Worm (Caenorhabditis elegans) whole organism, L1 larva: ENCODE measurements around the gene srv-27.

Source experiments
- C04F5.9 ChIP-seq: sonication (generic microtip); optimal IDR thresholded peaks from 2 replicates; lab custom pipeline; 2016; ENCODE audit warnings: missing genetic modification characterization, missing compliant biosample characterization
- C16A3.4 ChIP-seq: fragments of 150-350 bp; optimal IDR thresholded peaks from 2 replicates; lab custom pipeline; 2014; ENCODE audit warnings: missing biosample characterization, missing genetic modification characterization
- C34B4.2 ChIP-seq: sonication (generic microtip); optimal IDR thresholded peaks from 2 replicates; lab custom pipeline; 2017; ENCODE audit warnings: mild to moderate bottlenecking, missing genetic modification characterization, missing compliant biosample characterization
- F16B12.6 ChIP-seq: fragments of 150-350 bp; optimal IDR thresholded peaks from 2 replicates; lab custom pipeline; 2014; ENCODE audit warnings: missing biosample characterization, missing genetic modification characterization
- aha-1 ChIP-seq: fragments of 150-350 bp; optimal IDR thresholded peaks from 2 replicates; lab custom pipeline; 2014; ENCODE audit warnings: missing biosample characterization, missing genetic modification characterization
- aly-2 ChIP-seq: fragments of 150-350 bp; optimal IDR thresholded peaks from 2 replicates; lab custom pipeline; 2014; ENCODE audit warnings: missing biosample characterization, missing genetic modification characterization
- ama-1 ChIP-seq: fragments of 150-350 bp; optimal IDR thresholded peaks from 2 replicates; lab custom pipeline; 2014
- blmp-1 ChIP-seq: fragments of 150-350 bp; optimal IDR thresholded peaks from 2 replicates; lab custom pipeline; 2014; ENCODE audit warnings: missing biosample characterization, missing genetic modification characterization
- ceh-8 ChIP-seq: fragments of 200-800 bp; sonication (Bioruptor generic); optimal IDR thresholded peaks from 2 replicates; lab custom pipeline; 2018; ENCODE audit warnings: mild to moderate bottlenecking, missing genetic modification characterization, moderate library complexity, missing compliant biosample characterization
- ceh-88 ChIP-seq: fragments of 200-800 bp; sonication (Bioruptor generic); IDR thresholded peaks from 2 replicates; pipeline ENCODE4 v1.3.6; 2022; ENCODE audit warnings: missing genetic modification characterization, missing compliant biosample characterization
- ceh-90 ChIP-seq: sonication (generic microtip); optimal IDR thresholded peaks from 2 replicates; lab custom pipeline; 2016; ENCODE audit warnings: missing genetic modification characterization, missing compliant biosample characterization
- ces-1 ChIP-seq: fragments of 150-350 bp; optimal IDR thresholded peaks from 2 replicates; lab custom pipeline; 2014; ENCODE audit warnings: missing biosample characterization, missing genetic modification reagents, missing genetic modification characterization
- dpl-1 ChIP-seq, 3 experiments: fragments of 150-350 bp in 2 of 3; sonication (generic microtip) in 1 of 3; optimal IDR thresholded peaks; 2 replicates each; lab custom pipeline; 2014 to 2017; ENCODE audit warnings: missing biosample characterization in 3 of 3, missing genetic modification characterization in 3 of 3, missing genetic modification reagents in 3 of 3
- dsc-1 ChIP-seq: sonication (generic microtip); optimal IDR thresholded peaks from 2 replicates; lab custom pipeline; 2016; ENCODE audit warnings: mild to moderate bottlenecking, missing genetic modification characterization, missing compliant biosample characterization
- elt-2 ChIP-seq: sonication (generic microtip); optimal IDR thresholded peaks from 2 replicates; lab custom pipeline; 2016; ENCODE audit warnings: missing genetic modification characterization, mild to moderate bottlenecking, inconsistent platforms, missing compliant biosample characterization, missing genetic modification reagents
- ets-5 ChIP-seq: fragments of 200-800 bp; sonication (Bioruptor generic); IDR thresholded peaks from 2 replicates; pipeline ENCODE4 v1.3.6; 2022; ENCODE audit warnings: missing genetic modification characterization, missing compliant biosample characterization
- fkh-4 ChIP-seq: sonication (generic microtip); optimal IDR thresholded peaks from 2 replicates; lab custom pipeline; 2016; ENCODE audit warnings: missing compliant biosample characterization, missing genetic modification characterization, borderline replicate concordance
- fkh-8 ChIP-seq: sonication (generic microtip); optimal IDR thresholded peaks from 2 replicates; lab custom pipeline; 2016; ENCODE audit warnings: mild to moderate bottlenecking, missing genetic modification characterization, missing compliant biosample characterization
- fos-1 ChIP-seq: fragments of 150-350 bp; optimal IDR thresholded peaks from 2 replicates; lab custom pipeline; 2014; ENCODE audit warnings: missing biosample characterization, missing genetic modification characterization
- hlh-4 ChIP-seq: sonication (generic microtip); optimal IDR thresholded peaks from 2 replicates; lab custom pipeline; 2016; ENCODE audit warnings: mild to moderate bottlenecking, missing genetic modification characterization, missing compliant biosample characterization
- irx-1 ChIP-seq: sonication (generic microtip); optimal IDR thresholded peaks from 2 replicates; lab custom pipeline; 2016; ENCODE audit warnings: missing genetic modification characterization, missing compliant biosample characterization
- isw-1 ChIP-seq: fragments of 200-800 bp; sonication (Bioruptor generic); IDR thresholded peaks from 2 replicates; pipeline ENCODE4 v1.3.6; 2022; ENCODE audit warnings: missing genetic modification characterization, missing compliant biosample characterization
- lin-14 ChIP-seq: fragments of 200-800 bp; sonication (Bioruptor generic); optimal IDR thresholded peaks from 2 replicates; lab custom pipeline; 2018; ENCODE audit warnings: mild to moderate bottlenecking, missing genetic modification characterization, moderate library complexity, missing compliant biosample characterization
- lin-15B ChIP-seq: fragments of 150-350 bp; sonication (generic microtip); optimal IDR thresholded peaks from 3 replicates; lab custom pipeline; 2014; ENCODE audit warnings: missing biosample characterization, missing genetic modification characterization
- lin-35 ChIP-seq, 2 experiments: fragments of 150-350 bp; optimal IDR thresholded peaks; 2 replicates each; lab custom pipeline; 2014; ENCODE audit warnings: missing biosample characterization in 2 of 2, missing genetic modification characterization in 2 of 2, missing genetic modification reagents in 2 of 2
- lir-3 ChIP-seq: sonication (generic microtip); optimal IDR thresholded peaks from 2 replicates; lab custom pipeline; 2016; ENCODE audit warnings: mild to moderate bottlenecking, missing genetic modification characterization, moderate library complexity, missing compliant biosample characterization; ENCODE audit not compliant: poor library complexity
- lsy-2 ChIP-seq, 2 experiments: fragments of 150-350 bp; optimal IDR thresholded peaks; 2 replicates each; lab custom pipeline; 2014; ENCODE audit warnings: missing biosample characterization in 2 of 2, missing genetic modification characterization in 2 of 2
- mab-9 ChIP-seq: fragments of 200-800 bp; sonication (Bioruptor generic); IDR thresholded peaks from 2 replicates; pipeline ENCODE4 v1.3.6; 2022; ENCODE audit warnings: missing genetic modification reagents, missing genetic modification characterization, missing compliant biosample characterization
- mdl-1 ChIP-seq, 2 experiments: fragments of 150-350 bp; optimal IDR thresholded peaks; 2 replicates each; lab custom pipeline; 2014 to 2017; ENCODE audit warnings: missing biosample characterization in 2 of 2, missing genetic modification characterization in 2 of 2, inconsistent platforms in 1 of 2
- mef-2 ChIP-seq: fragments of 150-350 bp; optimal IDR thresholded peaks from 2 replicates; lab custom pipeline; 2014; ENCODE audit warnings: missing biosample characterization, missing genetic modification characterization
- mep-1 ChIP-seq: fragments of 150-350 bp; optimal IDR thresholded peaks from 2 replicates; lab custom pipeline; 2014; ENCODE audit warnings: missing biosample characterization, missing genetic modification characterization
- nhr-11 ChIP-seq: fragments of 150-350 bp; optimal IDR thresholded peaks from 2 replicates; lab custom pipeline; 2014; ENCODE audit warnings: missing biosample characterization, missing genetic modification characterization
- nhr-12 ChIP-seq: sonication (generic microtip); optimal IDR thresholded peaks from 2 replicates; lab custom pipeline; 2017; ENCODE audit warnings: missing biosample characterization, missing genetic modification characterization
- nhr-28 ChIP-seq: fragments of 150-350 bp; optimal IDR thresholded peaks from 2 replicates; lab custom pipeline; 2014; ENCODE audit warnings: missing biosample characterization, missing genetic modification characterization
- nhr-47 ChIP-seq: sonication (generic microtip); optimal IDR thresholded peaks from 2 replicates; lab custom pipeline; 2016; ENCODE audit warnings: mild to moderate bottlenecking, missing genetic modification characterization, moderate library complexity, missing compliant biosample characterization
- nhr-71 ChIP-seq: sonication (generic microtip); optimal IDR thresholded peaks from 2 replicates; lab custom pipeline; 2016; ENCODE audit warnings: mild to moderate bottlenecking, missing genetic modification characterization, moderate library complexity, missing compliant biosample characterization
- nhr-84 ChIP-seq: sonication (generic microtip); optimal IDR thresholded peaks from 2 replicates; lab custom pipeline; 2017; ENCODE audit warnings: missing biosample characterization, missing genetic modification characterization
- nhr-85 ChIP-seq: sonication (generic microtip); peaks from one replicate; lab custom pipeline; 2016; ENCODE audit warnings: missing genetic modification characterization, inconsistent platforms, missing compliant biosample characterization
- nhr-90 ChIP-seq: sonication (generic microtip); optimal IDR thresholded peaks from 2 replicates; lab custom pipeline; 2016; ENCODE audit warnings: mild to moderate bottlenecking, missing genetic modification characterization, missing compliant biosample characterization; ENCODE audit not compliant: poor library complexity
- pag-3 ChIP-seq: sonication (generic microtip); optimal IDR thresholded peaks from 2 replicates; lab custom pipeline; 2017; ENCODE audit warnings: missing genetic modification characterization, mild to moderate bottlenecking, missing compliant biosample characterization, antibody characterized with exemption, borderline replicate concordance; ENCODE audit not compliant: insufficient read depth
- pqm-1 ChIP-seq: sonication (generic microtip); optimal IDR thresholded peaks from 3 replicates; lab custom pipeline; 2017; ENCODE audit warnings: missing biosample characterization, missing genetic modification characterization
- snpc-4 ChIP-seq: fragments of 150-350 bp; optimal IDR thresholded peaks from 2 replicates; lab custom pipeline; 2014; ENCODE audit warnings: missing biosample characterization, missing genetic modification characterization
- snu-23 ChIP-seq: sonication (generic microtip); optimal IDR thresholded peaks from 2 replicates; lab custom pipeline; 2016; ENCODE audit warnings: missing genetic modification characterization, missing compliant biosample characterization
- sox-4 ChIP-seq: sonication (generic microtip); optimal IDR thresholded peaks from 2 replicates; lab custom pipeline; 2016; ENCODE audit warnings: missing genetic modification characterization, missing compliant biosample characterization
- sptf-1 ChIP-seq: fragments of 150-350 bp; optimal IDR thresholded peaks from 2 replicates; lab custom pipeline; 2014; ENCODE audit warnings: missing biosample characterization, missing genetic modification characterization
- sup-37 ChIP-seq: fragments of 200-800 bp; sonication (Bioruptor generic); optimal IDR thresholded peaks from 2 replicates; lab custom pipeline; 2018; ENCODE audit warnings: mild to moderate bottlenecking, missing genetic modification characterization, missing compliant biosample characterization
- swsn-7 ChIP-seq: sonication (generic microtip); optimal IDR thresholded peaks from 2 replicates; lab custom pipeline; 2016; ENCODE audit warnings: missing genetic modification characterization, missing compliant biosample characterization
- tbx-2 ChIP-seq: sonication (generic microtip); optimal IDR thresholded peaks from 2 replicates; lab custom pipeline; 2016; ENCODE audit warnings: missing genetic modification characterization, missing compliant biosample characterization
- tlp-1 ChIP-seq: fragments of 150-350 bp; optimal IDR thresholded peaks from 2 replicates; lab custom pipeline; 2014; ENCODE audit warnings: missing biosample characterization, missing genetic modification characterization
- unc-62 ChIP-seq: fragments of 150-350 bp; optimal IDR thresholded peaks from 2 replicates; lab custom pipeline; 2014; ENCODE audit warnings: missing biosample characterization, missing genetic modification reagents, missing genetic modification characterization
- unc-98 ChIP-seq: fragments of 200-800 bp; sonication (Bioruptor generic); IDR thresholded peaks from 2 replicates; pipeline ENCODE4 v1.3.6; 2022; ENCODE audit warnings: missing genetic modification characterization, missing compliant biosample characterization
- vab-15 ChIP-seq: sonication (generic microtip); optimal IDR thresholded peaks from 2 replicates; lab custom pipeline; 2017; ENCODE audit warnings: missing genotype, mild to moderate bottlenecking, missing genetic modification characterization, missing compliant biosample characterization
- zip-4 ChIP-seq: fragments of 200-800 bp; sonication (Bioruptor generic); optimal IDR thresholded peaks from 2 replicates; lab custom pipeline; 2018; ENCODE audit warnings: mild to moderate bottlenecking, missing genetic modification characterization, moderate library complexity, missing compliant biosample characterization
- ztf-4 ChIP-seq: fragments of 150-350 bp; optimal IDR thresholded peaks from 2 replicates; lab custom pipeline; 2014; ENCODE audit warnings: missing biosample characterization, missing genetic modification characterization

The srv-27 gene

DNA sequence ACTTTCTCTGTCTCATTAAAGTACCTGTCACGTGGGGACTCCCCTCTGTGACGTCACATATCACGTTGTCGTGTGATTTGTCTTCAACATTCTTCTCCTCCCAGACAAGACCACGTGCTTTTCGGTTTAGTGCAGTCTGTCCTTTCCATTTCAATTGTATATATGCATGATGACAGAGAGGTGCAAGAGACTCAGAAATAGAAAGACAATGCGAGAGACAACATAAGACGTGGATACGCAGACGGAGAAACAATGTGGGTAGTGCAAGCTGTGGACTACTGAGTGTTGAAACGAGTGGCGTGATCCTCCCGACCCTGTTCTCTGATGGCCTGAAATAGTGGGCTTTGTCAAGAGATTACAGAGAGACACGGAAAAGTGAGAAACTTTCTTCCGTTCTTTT is 38.6 kb upstream of the srv-27 start:
- TF ChIP-seq nhr-11 (tag; lab: Kevin White, UChicago) (peak; percentile 73), hlh-4 (no peak), elt-2 (peak; percentile 97), sup-37 (GFP tag; lab: Kevin White, UChicago) (peak; percentile 90), blmp-1 (tag; lab: Kevin White, UChicago) (peak; percentile 99), nhr-47 (peak; percentile 97), tbx-2 (tag; lab: Kevin White, UChicago) (peak; percentile 97), ceh-90 (tag; lab: Kevin White, UChicago) (no peak), lin-14 (GFP tag; lab: Kevin White, UChicago) (peak; percentile 99), fkh-8 (tag; lab: Kevin White, UChicago) (peak; percentile 96), nhr-71 (tag; lab: Kevin White, UChicago) (peak; percentile 99), C34B4.2 (tag; lab: Kevin White, UChicago) (peak; percentile 15), lin-15B (peak; percentile 22), lsy-2 (tag; optimal IDR thresholded peaks at IDR 0.05; lab: Kevin White, UChicago) (peak; percentile 91 to 92), dpl-1 (GFP tag; optimal IDR thresholded peaks at IDR 0.05; lab: Kevin White, UChicago) (peak; percentile 74 to 80 (median 76)), pqm-1 (tag; lab: Kevin White, UChicago) (no peak), sox-4 (peak; percentile 87), mep-1 (peak; percentile 99), tlp-1 (tag; lab: Kevin White, UChicago) (no peak), fos-1 (tag; lab: Kevin White, UChicago) (peak; percentile 46), ets-5 (no peak), nhr-85 (tag; lab: Kevin White, UChicago) (peak; percentile 100), fkh-4 (tag; lab: Kevin White, UChicago) (peak; percentile 61), unc-98 (GFP tag; lab: Robert Waterston, UW) (peak; percentile 64; the same call in 1 of the 2 replicates), aha-1 (tag; lab: Kevin White, UChicago) (peak; percentile 90), mef-2 (tag; lab: Kevin White, UChicago) (peak; percentile 34), snu-23 (peak; percentile 97), lin-35 (GFP tag; optimal IDR thresholded peaks at IDR 0.05; lab: Kevin White, UChicago) (peak; percentile 73 to 93), nhr-84 (no peak), snpc-4 (peak; percentile 84), ceh-88 (peak; percentile 85), pag-3 (tag; lab: Kevin White, UChicago) (no peak), nhr-12 (tag; lab: Kevin White, UChicago) (no peak), C16A3.4 (peak; percentile 88), ceh-8 (peak; percentile 82), C04F5.9 (tag; lab: Kevin White, UChicago) (peak; percentile 83), dsc-1 (tag; lab: Kevin White, UChicago) (peak; percentile 85), swsn-7 (tag; lab: Kevin White, UChicago) (peak; percentile 93), ama-1 (lab: Kevin White, UChicago) (peak; percentile 66), vab-15 (tag; lab: Kevin White, UChicago) (peak; percentile 84), nhr-28 (tag; lab: Kevin White, UChicago) (no peak), irx-1 (peak; percentile 94), mab-9 (GFP tag; lab: Robert Waterston, UW) (peak; percentile 88), ztf-4 (tag; lab: Kevin White, UChicago) (peak; percentile 98), aly-2 (no peak), mdl-1 (tag; optimal IDR thresholded peaks at IDR 0.05; lab: Kevin White, UChicago) (peak; percentile 32 to 100), unc-62 (GFP tag; lab: Kevin White, UChicago) (no peak), F16B12.6 (peak; percentile 41), nhr-90 (peak; percentile 97), lir-3 (peak; percentile 90), zip-4 (GFP tag; lab: Kevin White, UChicago) (peak; percentile 68), ces-1 (GFP tag; lab: Kevin White, UChicago) (no peak), sptf-1 (tag; lab: Kevin White, UChicago) (no peak), isw-1 (GFP tag; lab: Robert Waterston, UW) (peak; percentile 70)
